Fruit fly (Drosophila melanogaster) whole organism, embryonic: ENCODE data around the gene PXo.

Source experiments
- ATbp ChIP-seq: fragments of 200-800 bp; sonication (Bioruptor generic); optimal IDR thresholded peaks from 2 replicates; lab custom pipeline; 2017; ENCODE audit warnings: missing biosample characterization, mild to moderate bottlenecking, missing genetic modification characterization, missing genetic modification reagents
- Ada2b ChIP-seq: fragments of 200-800 bp; sonication (Bioruptor generic); IDR thresholded peaks from 2 replicates; pipeline ENCODE4 v1.3.6; 2022; ENCODE audit warnings: missing biosample characterization, missing genetic modification characterization
- Atf6 ChIP-seq: fragments of 200-800 bp; sonication (Bioruptor generic); IDR thresholded peaks from 2 replicates; pipeline ENCODE4 v1.3.6; 2022; ENCODE audit warnings: missing biosample characterization, missing genetic modification characterization
- B-H1 ChIP-seq: fragments of 200-800 bp; sonication (Bioruptor generic); IDR thresholded peaks from 3 replicates; pipeline ENCODE4 v1.3.6; 2022; ENCODE audit warnings: missing biosample characterization, missing genetic modification characterization
- Bteb2 ChIP-seq: fragments of 200-800 bp; sonication (Bioruptor generic); optimal IDR thresholded peaks from 2 replicates; lab custom pipeline; 2016; ENCODE audit warnings: missing biosample characterization, missing genetic modification characterization
- CG1233 ChIP-seq: fragments of 200-800 bp; sonication (Bioruptor generic); optimal IDR thresholded peaks from 4 replicates; lab custom pipeline; 2018; ENCODE audit warnings: missing biosample characterization, mild to moderate bottlenecking, missing genetic modification characterization
- CG12942 ChIP-seq: fragments of 200-800 bp; sonication (Bioruptor generic); optimal IDR thresholded peaks from 3 replicates; lab custom pipeline; 2016; ENCODE audit warnings: missing biosample characterization, missing genetic modification characterization
- CG15073 ChIP-seq: fragments of 200-800 bp; sonication (Bioruptor generic); optimal IDR thresholded peaks from 2 replicates; lab custom pipeline; 2016; ENCODE audit warnings: missing biosample characterization, missing genetic modification characterization
- CG17612 ChIP-seq: fragments of 200-800 bp; sonication (Bioruptor generic); IDR thresholded peaks from 2 replicates; pipeline ENCODE4 v1.3.6; 2022; ENCODE audit warnings: missing biosample characterization, missing genetic modification characterization
- CG1792 ChIP-seq: fragments of 200-800 bp; sonication (Bioruptor generic); optimal IDR thresholded peaks from 2 replicates; lab custom pipeline; 2016; ENCODE audit warnings: missing biosample characterization, missing genetic modification characterization
- CG1832 ChIP-seq: fragments of 200-800 bp; sonication (Bioruptor generic); optimal IDR thresholded peaks from 2 replicates; lab custom pipeline; 2017; ENCODE audit warnings: missing biosample characterization, mild to moderate bottlenecking, missing genetic modification characterization, inconsistent platforms
- CG2199 ChIP-seq: fragments of 200-800 bp; sonication (Bioruptor generic); IDR thresholded peaks from 3 replicates; pipeline ENCODE4 v1.3.6; 2022; ENCODE audit warnings: missing biosample characterization, missing genetic modification characterization
- CG31365 ChIP-seq: fragments of 200-800 bp; sonication (Bioruptor generic); optimal IDR thresholded peaks from 2 replicates; lab custom pipeline; 2018; ENCODE audit warnings: missing biosample characterization, mild to moderate bottlenecking, missing genetic modification characterization
- CG4328 ChIP-seq: fragments of 200-800 bp; sonication (Bioruptor generic); optimal IDR thresholded peaks from 3 replicates; lab custom pipeline; 2017; ENCODE audit warnings: missing biosample characterization, missing genetic modification reagents, missing genetic modification characterization
- CG7271 ChIP-seq: fragments of 200-800 bp; sonication (Bioruptor generic); optimal IDR thresholded peaks from 2 replicates; lab custom pipeline; 2018; ENCODE audit warnings: missing biosample characterization, mild to moderate bottlenecking, missing genetic modification characterization, moderate library complexity
- CG9609 ChIP-seq: fragments of 200-800 bp; sonication (Bioruptor generic); optimal IDR thresholded peaks from 3 replicates; lab custom pipeline; 2016; ENCODE audit warnings: missing biosample characterization, missing genetic modification characterization
- CG9932 ChIP-seq: fragments of 200-800 bp; sonication (Bioruptor generic); IDR thresholded peaks from 2 replicates; pipeline ENCODE4 v1.3.6; 2022; ENCODE audit warnings: missing biosample characterization, missing genetic modification characterization
- Dbx ChIP-seq: fragments of 200-800 bp; sonication (Bioruptor generic); IDR thresholded peaks from 3 replicates; pipeline ENCODE4 v1.3.6; 2022; ENCODE audit warnings: missing biosample characterization, missing genetic modification characterization
- Dip3 ChIP-seq: fragments of 200-800 bp; sonication (Bioruptor generic); optimal IDR thresholded peaks from 3 replicates; lab custom pipeline; 2016; ENCODE audit warnings: missing biosample characterization, missing genetic modification characterization
- Drgx ChIP-seq: fragments of 200-800 bp; sonication (Bioruptor generic); IDR thresholded peaks from 2 replicates; pipeline ENCODE4 v1.3.6; 2022; ENCODE audit warnings: missing biosample characterization, missing genetic modification characterization
- Lpt ChIP-seq: fragments of >200 bp; optimal IDR thresholded peaks from 2 replicates; lab custom pipeline; 2018; ENCODE audit warnings: missing biosample characterization, missing genetic modification characterization
- MTF-1 ChIP-seq: fragments of 200-800 bp; sonication (Bioruptor generic); optimal IDR thresholded peaks from 2 replicates; lab custom pipeline; 2018; ENCODE audit warnings: missing biosample characterization, mild to moderate bottlenecking, missing genetic modification characterization, borderline replicate concordance
- NC2β ChIP-seq: fragments of 200-800 bp; sonication (Bioruptor generic); optimal IDR thresholded peaks from 2 replicates; lab custom pipeline; 2016; ENCODE audit warnings: missing biosample characterization, missing genetic modification characterization
- Nf-YB ChIP-seq: fragments of 200-800 bp; sonication (Bioruptor generic); optimal IDR thresholded peaks from 3 replicates; lab custom pipeline; 2019; ENCODE audit warnings: missing biosample characterization, mild to moderate bottlenecking, missing genetic modification characterization, moderate library complexity
- Rfx ChIP-seq: fragments of 200-800 bp; sonication (Bioruptor generic); IDR thresholded peaks from 2 replicates; pipeline ENCODE4 v1.3.6; 2022; ENCODE audit warnings: missing biosample characterization, missing genetic modification characterization
- ara ChIP-seq: fragments of 200-800 bp; sonication (Bioruptor generic); IDR thresholded peaks from 2 replicates; pipeline ENCODE4 v1.3.6; 2022; ENCODE audit warnings: missing biosample characterization, missing genetic modification characterization
- bbx ChIP-seq: fragments of 200-800 bp; sonication (Bioruptor generic); IDR thresholded peaks from 2 replicates; pipeline ENCODE4 v1.3.6; 2022; ENCODE audit warnings: missing biosample characterization, missing genetic modification characterization; ENCODE audit not compliant: partially characterized antibody
- bsh ChIP-seq, 2 experiments: fragments of 200-800 bp; sonication (Bioruptor generic); optimal IDR thresholded peaks; 2 replicates each; lab custom pipeline; 2017 to 2018; ENCODE audit warnings: mild to moderate bottlenecking in 2 of 2, missing biosample characterization in 2 of 2, missing genetic modification characterization in 2 of 2, moderate library complexity in 1 of 2
- cad ChIP-seq: fragments of >200 bp; optimal IDR thresholded peaks from 2 replicates; lab custom pipeline; 2017; ENCODE audit warnings: missing biosample characterization, missing genetic modification characterization
- chm ChIP-seq: fragments of 200-800 bp; sonication (Bioruptor generic); IDR thresholded peaks from 2 replicates; pipeline ENCODE4 v1.3.6; 2022; ENCODE audit warnings: missing biosample characterization, missing genetic modification characterization
- chn ChIP-seq: fragments of 200-800 bp; sonication (Bioruptor generic); optimal IDR thresholded peaks from 2 replicates; lab custom pipeline; 2016; ENCODE audit warnings: missing biosample characterization, missing genetic modification characterization
- crol ChIP-seq: fragments of 200-800 bp; sonication (Bioruptor generic); IDR thresholded peaks from 2 replicates; pipeline ENCODE4 v1.3.6; 2022; ENCODE audit warnings: missing biosample characterization, missing genetic modification characterization
- crp ChIP-seq, 2 experiments: fragments of 200-800 bp; sonication (Bioruptor generic); optimal IDR thresholded peaks; 2 replicates in 1 of 2; 3 replicates in 1 of 2; lab custom pipeline; 2017; ENCODE audit warnings: missing biosample characterization in 2 of 2, missing genetic modification characterization in 2 of 2, mild to moderate bottlenecking in 1 of 2, moderate library complexity in 1 of 2
- dan ChIP-seq: fragments of 200-800 bp; sonication (Bioruptor generic); IDR thresholded peaks from 2 replicates; pipeline ENCODE4 v1.3.6; 2022; ENCODE audit warnings: missing biosample characterization, missing genetic modification characterization
- ftz-f1 ChIP-seq: fragments of 200-800 bp; sonication (Bioruptor generic); optimal IDR thresholded peaks from 2 replicates; lab custom pipeline; 2016; ENCODE audit warnings: missing biosample characterization, missing genetic modification characterization
- gcm2 ChIP-seq: fragments of 200-800 bp; sonication (Bioruptor generic); optimal IDR thresholded peaks from 2 replicates; lab custom pipeline; 2016; ENCODE audit warnings: missing biosample characterization, missing genetic modification characterization
- gsb-n ChIP-seq: fragments of 200-800 bp; sonication (Bioruptor generic); optimal IDR thresholded peaks from 3 replicates; lab custom pipeline; 2018; ENCODE audit warnings: missing biosample characterization, mild to moderate bottlenecking, missing genetic modification characterization
- hbn ChIP-seq: fragments of 200-800 bp; sonication (Bioruptor generic); IDR thresholded peaks from 2 replicates; pipeline ENCODE4 v1.3.6; 2022; ENCODE audit warnings: missing biosample characterization, missing genetic modification characterization; ENCODE audit not compliant: partially characterized antibody
- ken ChIP-seq: fragments of 200-800 bp; sonication (Bioruptor generic); IDR thresholded peaks from 3 replicates; pipeline ENCODE4 v1.3.6; 2022; ENCODE audit warnings: missing biosample characterization, missing genetic modification characterization
- maf-S ChIP-seq: fragments of 200-800 bp; sonication (Bioruptor generic); optimal IDR thresholded peaks from 2 replicates; lab custom pipeline; 2016; ENCODE audit warnings: missing biosample characterization, missing genetic modification characterization
- nerfin-1 ChIP-seq: fragments of 200-800 bp; sonication (Bioruptor generic); optimal IDR thresholded peaks from 3 replicates; lab custom pipeline; 2019; ENCODE audit warnings: missing biosample characterization, mild to moderate bottlenecking, missing genetic modification characterization, moderate library complexity
- otp ChIP-seq: fragments of 200-800 bp; sonication (Bioruptor generic); IDR thresholded peaks from 3 replicates; pipeline ENCODE4, ENCODE4 v1.3.6; 2022; ENCODE audit warnings: missing biosample characterization, missing genetic modification characterization
- sc ChIP-seq, 3 experiments: fragments of >200 bp in 2 of 3; fragments of 200-800 bp in 1 of 3; sonication (Bioruptor generic) in 1 of 3; optimal IDR thresholded peaks; 2 replicates in 2 of 3; 3 replicates in 1 of 3; lab custom pipeline; 2017; ENCODE audit warnings: mild to moderate bottlenecking in 1 of 3, missing biosample characterization in 1 of 3, missing genetic modification characterization in 1 of 3, missing genetic modification reagents in 1 of 3
- sna ChIP-seq: fragments of 200-800 bp; sonication (Bioruptor generic); IDR thresholded peaks from 2 replicates; pipeline ENCODE4 v1.3.6; 2022; ENCODE audit warnings: missing biosample characterization, missing genetic modification characterization; ENCODE audit not compliant: partially characterized antibody
- sqz ChIP-seq: fragments of 200-800 bp; sonication (Bioruptor generic); optimal IDR thresholded peaks from 3 replicates; lab custom pipeline; 2018; ENCODE audit warnings: missing biosample characterization, mild to moderate bottlenecking, missing genetic modification characterization
- tll ChIP-seq, 2 experiments: fragments of 200-800 bp in 1 of 2; fragments of >200 bp in 1 of 2; sonication (Bioruptor generic) in 1 of 2; optimal IDR thresholded peaks; 2 replicates each; lab custom pipeline; 2017 to 2019; ENCODE audit warnings: missing biosample characterization in 2 of 2, missing genetic modification characterization in 2 of 2, mild to moderate bottlenecking in 1 of 2, moderate library complexity in 1 of 2
- tna ChIP-seq: fragments of 200-800 bp; sonication (Bioruptor generic); IDR thresholded peaks from 2 replicates; pipeline ENCODE4 v1.3.6; 2022; ENCODE audit warnings: missing biosample characterization, missing genetic modification characterization; ENCODE audit not compliant: partially characterized antibody
- unpg ChIP-seq: fragments of 200-800 bp; sonication (Bioruptor generic); optimal IDR thresholded peaks from 3 replicates; lab custom pipeline; 2018; ENCODE audit warnings: missing biosample characterization, mild to moderate bottlenecking, missing genetic modification characterization, moderate library complexity

PXo gene

DNA sequence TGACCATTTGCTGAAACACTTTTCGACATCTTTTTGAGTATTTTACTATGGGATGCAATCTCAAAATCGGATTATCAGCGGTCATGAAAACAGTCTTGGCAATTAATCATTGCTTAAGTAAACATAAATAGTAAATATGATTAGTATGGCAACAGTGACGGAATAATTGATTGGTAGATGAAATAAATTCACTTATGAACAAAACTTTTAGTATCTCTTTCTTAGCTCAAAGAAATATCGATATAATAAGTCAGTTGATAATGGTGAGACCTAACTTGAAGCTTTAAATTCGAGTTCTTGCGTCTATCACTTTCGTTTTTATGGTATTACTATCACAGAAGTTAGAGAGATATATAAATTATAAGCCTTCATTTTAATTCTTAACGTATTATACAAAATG lies 49.9 kb downstream of the PXo start, which contains the start of gene CG5568:
Gene CG5568, plus strand, starts transcription at position 301 of the 400 bp plus-strand sequence.
- no peak for TF ChIP-seq bbx (GFP tag; lab: Robert Waterston, UW)
- no peak for TF ChIP-seq CG2199 (GFP tag; lab: Robert Waterston, UW)
- no peak for TF ChIP-seq bsh (GFP tag; optimal IDR thresholded peaks at IDR 0.05; lab: Kevin White, UChicago)
- TF ChIP-seq Dbx, result no peak
- no peak for TF ChIP-seq dan (GFP tag; lab: Robert Waterston, UW)
- no peak for TF ChIP-seq nerfin-1 (tag; lab: Kevin White, UChicago)
- TF ChIP-seq CG9932, result no peak
- no peak for TF ChIP-seq chn (GFP tag; lab: Kevin White, UChicago)
- no peak for TF ChIP-seq CG31365
- no peak for TF ChIP-seq Nf-YB (GFP tag; lab: Kevin White, UChicago)
- TF ChIP-seq tll (GFP tag; optimal IDR thresholded peaks at IDR 0.05; lab: Kevin White, UChicago), result no peak
- no peak for TF ChIP-seq cad (GFP tag; lab: Kevin White, UChicago)

DNA sequence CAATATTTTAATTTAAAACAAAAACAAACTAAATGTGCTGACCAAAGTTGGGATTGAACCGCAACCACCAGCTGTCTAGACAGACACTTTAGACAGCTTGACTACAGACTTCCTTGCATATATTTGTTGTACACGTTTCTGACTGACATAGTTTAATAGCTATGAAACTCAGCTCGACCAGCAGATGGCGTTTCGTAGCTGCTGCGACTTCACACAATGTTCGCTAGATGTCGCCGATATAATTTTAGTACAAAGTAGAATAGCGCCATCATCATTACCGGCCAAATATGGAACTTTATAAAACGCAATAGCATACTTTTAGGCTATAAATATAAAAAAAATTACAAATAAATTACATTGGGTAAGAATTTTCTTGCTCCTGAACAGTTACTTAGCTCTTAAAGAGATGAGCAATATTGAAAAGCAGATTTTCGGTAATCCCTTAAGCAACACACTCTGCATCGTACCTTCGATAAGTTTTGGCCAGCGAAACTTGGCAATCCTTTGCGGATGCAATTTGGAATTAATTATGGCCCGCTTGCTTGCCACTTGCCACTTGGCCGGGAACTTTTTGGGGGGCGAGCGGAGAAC lies 51.4 kb downstream of the PXo start:
- TF ChIP-seq ken (GFP tag; lab: Robert Waterston, UW) (peak; percentile 86), tna (GFP tag; lab: Robert Waterston, UW) (peak; percentile 61; the same call in 1 of the 2 replicates), sqz (GFP tag; lab: Kevin White, UChicago) (no peak), sc (optimal IDR thresholded peaks at IDR 0.05; lab: Kevin White, UChicago) (no peak), sc (GFP tag; optimal IDR thresholded peaks at IDR 0.05; lab: Kevin White, UChicago) (peak; percentile 11), CG12942 (GFP tag; lab: Kevin White, UChicago) (no peak), ftz-f1 (GFP tag; lab: Kevin White, UChicago) (peak; percentile 49), B-H1 (GFP tag; lab: Robert Waterston, UW) (peak; percentile 24; the same call in 1 of the 3 replicates), Atf6 (GFP tag; lab: Robert Waterston, UW) (0 out of 2 replicates have a peak, but pooled peaks have one; percentile 21), CG1792 (GFP tag; lab: Kevin White, UChicago) (peak; percentile 67), Ada2b (no peak), CG4328 (GFP tag; lab: Kevin White, UChicago) (peak; percentile 35), gsb-n (tag; lab: Kevin White, UChicago) (peak; percentile 45), Rfx (peak; percentile 94), CG1832 (GFP tag; lab: Kevin White, UChicago) (no peak), ATbp (GFP tag; lab: Kevin White, UChicago) (peak; percentile 12), Bteb2 (no peak), CG15073 (GFP tag; lab: Kevin White, UChicago) (no peak), CG7271 (tag; lab: Kevin White, UChicago) (no peak), maf-S (GFP tag; lab: Kevin White, UChicago) (no peak), NC2β (GFP tag; lab: Kevin White, UChicago) (peak; percentile 60), crp (GFP tag; optimal IDR thresholded peaks at IDR 0.05; lab: Kevin White, UChicago) (no peak), otp (GFP tag; lab: Robert Waterston, UW) (peak; percentile 76; the same call in 2 of the 3 replicates), CG9609 (peak; percentile 26), crol (GFP tag; lab: Robert Waterston, UW) (no peak), MTF-1 (peak; percentile 77), chm (GFP tag; lab: Robert Waterston, UW) (peak; percentile 74), ara (peak; percentile 58), CG17612 (GFP tag; lab: Robert Waterston, UW) (peak; percentile 21; the same call in 1 of the 2 replicates), hbn (GFP tag; lab: Robert Waterston, UW) (no peak), CG1233 (GFP tag; lab: Kevin White, UChicago) (peak; percentile 24), Drgx (GFP tag; lab: Robert Waterston, UW) (no peak), unpg (GFP tag; lab: Kevin White, UChicago) (peak; percentile 54), Dip3 (GFP tag; lab: Kevin White, UChicago) (peak; percentile 50), sna (no peak), gcm2 (no peak), Lpt (GFP tag; lab: Kevin White, UChicago) (no peak)
